Fruit fly (Drosophila melanogaster): ENCODE data around the gene Rab1.
A peak's percentile ranks its signal among the peaks of the same experiment; 100 is the strongest.

dm6 chr3R:21269923-21270322, 1.1 kb upstream of the Rab1 start, which contains the start of the genes AP-2sigma and Idi:
- no peak for TF ChIP-seq CG5204 (GFP tag; optimal IDR thresholded peaks at IDR 0.05)
- TF ChIP-seq ovo (GFP tag; optimal IDR thresholded peaks at IDR 0.05): no peak
- peak; percentile 28 for TF ChIP-seq CG7045 (GFP tag; optimal IDR thresholded peaks at IDR 0.05)
- TF ChIP-seq CG33017 (tag; optimal IDR thresholded peaks at IDR 0.05): peak; percentile 11
- peak; percentile 58 for TF ChIP-seq pad (GFP tag; optimal IDR thresholded peaks at IDR 0.05)
- TF ChIP-seq cic (GFP tag; optimal IDR thresholded peaks at IDR 0.05): peak; percentile 63
- TF ChIP-seq bab1 (GFP tag; optimal IDR thresholded peaks at IDR 0.05): peak; percentile 31
- TF ChIP-seq CG11617 (GFP tag; optimal IDR thresholded peaks at IDR 0.05): peak; percentile 34
- no peak for TF ChIP-seq toe (GFP tag; optimal IDR thresholded peaks at IDR 0.05)
- no peak for TF ChIP-seq kay (GFP tag; ENCODE audit: borderline replicate concordance)
- TF ChIP-seq CG14711 (tag; optimal IDR thresholded peaks at IDR 0.05): peak; percentile 26
- peak; percentile 51 for TF ChIP-seq CG7101 (tag; optimal IDR thresholded peaks at IDR 0.05)
- peak; percentile 22 for TF ChIP-seq CG12768 (GFP tag; optimal IDR thresholded peaks at IDR 0.05)
- peak; percentile 55 for TF ChIP-seq CG1620 (GFP tag; optimal IDR thresholded peaks at IDR 0.05)
